Worm (Caenorhabditis elegans) whole organism, L2 larva: Measurements from ENCODE around the gene F25E5.16.

ENCODE experiments used
- F13H6.1 ChIP-seq: sonication (generic microtip); optimal IDR thresholded peaks from 2 replicates; lab custom pipeline; 2016; ENCODE audit warnings: missing genetic modification characterization, missing compliant biosample characterization
- R02D3.7 ChIP-seq: fragments of 150-350 bp; optimal IDR thresholded peaks from 2 replicates; lab custom pipeline; 2014; ENCODE audit warnings: missing biosample characterization, missing genetic modification characterization
- Y55F3AM.14 ChIP-seq: fragments of 200-800 bp; sonication (Bioruptor generic); optimal IDR thresholded peaks from 2 replicates; lab custom pipeline; 2018; ENCODE audit warnings: mild to moderate bottlenecking, missing genetic modification characterization, missing compliant biosample characterization
- ZK546.5 ChIP-seq: sonication (generic microtip); optimal IDR thresholded peaks from 2 replicates; lab custom pipeline; 2017; ENCODE audit warnings: missing biosample characterization, missing genetic modification characterization
- blmp-1 ChIP-seq: sonication (generic microtip); optimal IDR thresholded peaks from 2 replicates; lab custom pipeline; 2017; ENCODE audit warnings: missing genetic modification characterization, mild to moderate bottlenecking, missing compliant biosample characterization, antibody characterized with exemption, moderate library complexity; ENCODE audit not compliant: insufficient read depth
- ceh-82 ChIP-seq: fragments of 150-350 bp; optimal IDR thresholded peaks from 2 replicates; lab custom pipeline; 2014; ENCODE audit warnings: missing biosample characterization, missing genetic modification characterization
- crh-2 ChIP-seq: sonication (generic microtip); optimal IDR thresholded peaks from 2 replicates; lab custom pipeline; 2017; ENCODE audit warnings: missing biosample characterization, missing genetic modification characterization
- dmd-4 ChIP-seq: sonication (generic microtip); optimal IDR thresholded peaks from 2 replicates; lab custom pipeline; 2017; ENCODE audit warnings: missing biosample characterization, missing genetic modification characterization
- egl-27 ChIP-seq: sonication (generic microtip); optimal IDR thresholded peaks from 3 replicates; lab custom pipeline; 2017; ENCODE audit warnings: missing biosample characterization, missing genetic modification reagents, missing genetic modification characterization
- elt-1 ChIP-seq: fragments of 150-350 bp; optimal IDR thresholded peaks from 2 replicates; lab custom pipeline; 2014; ENCODE audit warnings: missing biosample characterization, missing genetic modification characterization
- elt-3 ChIP-seq: sonication (generic microtip); optimal IDR thresholded peaks from 2 replicates; lab custom pipeline; 2017; ENCODE audit warnings: missing biosample characterization, missing genetic modification characterization
- fos-1 ChIP-seq: fragments of 150-350 bp; optimal IDR thresholded peaks from 2 replicates; lab custom pipeline; 2014; ENCODE audit warnings: missing biosample characterization, missing genetic modification characterization
- gmeb-1 ChIP-seq: fragments of 150-350 bp; optimal IDR thresholded peaks from 2 replicates; lab custom pipeline; 2014; ENCODE audit warnings: missing biosample characterization, missing genetic modification characterization
- lin-11 ChIP-seq: fragments of 150-350 bp; sonication (generic microtip); optimal IDR thresholded peaks from 2 replicates; lab custom pipeline; 2014; ENCODE audit warnings: missing biosample characterization, missing genetic modification characterization, inconsistent platforms, mixed read lengths
- lin-39 ChIP-seq: fragments of 150-350 bp; optimal IDR thresholded peaks from 2 replicates; lab custom pipeline; 2014; ENCODE audit warnings: missing biosample characterization, missing genetic modification reagents, missing genetic modification characterization
- lsy-2 ChIP-seq, 2 experiments: fragments of 150-350 bp in 1 of 2; sonication (generic microtip) in 1 of 2; optimal IDR thresholded peaks; 2 replicates each; lab custom pipeline; 2014 to 2017; ENCODE audit warnings: missing biosample characterization in 2 of 2, missing genetic modification characterization in 2 of 2
- mab-5 ChIP-seq: fragments of 150-350 bp; optimal IDR thresholded peaks from 2 replicates; lab custom pipeline; 2014; ENCODE audit warnings: missing biosample characterization, missing genetic modification characterization
- mdl-1 ChIP-seq, 2 experiments: fragments of 150-350 bp in 1 of 2; sonication (generic microtip) in 1 of 2; optimal IDR thresholded peaks; 2 replicates each; lab custom pipeline; 2017; ENCODE audit warnings: missing biosample characterization in 2 of 2, missing genetic modification characterization in 2 of 2
- nhr-10 ChIP-seq: sonication (generic microtip); optimal IDR thresholded peaks from 2 replicates; lab custom pipeline; 2017; ENCODE audit warnings: missing biosample characterization, missing genetic modification characterization
- nhr-11 ChIP-seq: fragments of 150-350 bp; optimal IDR thresholded peaks from 2 replicates; lab custom pipeline; 2014; ENCODE audit warnings: missing biosample characterization, missing genetic modification characterization
- nhr-12 ChIP-seq: fragments of 150-350 bp; optimal IDR thresholded peaks from 2 replicates; lab custom pipeline; 2014; ENCODE audit warnings: missing biosample characterization, missing genetic modification characterization
- nhr-129 ChIP-seq: fragments of 150-350 bp; optimal IDR thresholded peaks from 2 replicates; lab custom pipeline; 2014; ENCODE audit warnings: missing biosample characterization, missing genetic modification characterization
- nhr-21 ChIP-seq: fragments of 150-350 bp; optimal IDR thresholded peaks from 2 replicates; lab custom pipeline; 2014; ENCODE audit warnings: missing biosample characterization, missing genetic modification characterization
- nhr-237 ChIP-seq: fragments of 150-350 bp; optimal IDR thresholded peaks from 2 replicates; lab custom pipeline; 2014; ENCODE audit warnings: missing biosample characterization, missing genetic modification characterization
- peb-1 ChIP-seq: fragments of 150-350 bp; optimal IDR thresholded peaks from 2 replicates; lab custom pipeline; 2014; ENCODE audit warnings: missing biosample characterization, missing genetic modification characterization
- skn-1 ChIP-seq: sonication (generic microtip); optimal IDR thresholded peaks from 2 replicates; lab custom pipeline; 2017; ENCODE audit warnings: missing biosample characterization, missing genetic modification characterization
- sma-3 ChIP-seq: sonication (generic microtip); optimal IDR thresholded peaks from 2 replicates; lab custom pipeline; 2016; ENCODE audit warnings: missing genetic modification reagents, missing genetic modification characterization, missing compliant biosample characterization
- sma-9 ChIP-seq, 2 experiments: fragments of 150-350 bp in 1 of 2; sonication (generic microtip) in 1 of 2; optimal IDR thresholded peaks; 2 replicates each; lab custom pipeline; 2014 to 2016; ENCODE audit warnings: missing genetic modification characterization in 2 of 2, mild to moderate bottlenecking in 1 of 2, missing biosample characterization in 1 of 2, missing compliant biosample characterization in 1 of 2, missing genetic modification reagents in 1 of 2, moderate library complexity in 1 of 2
- snpc-4 ChIP-seq: fragments of 150-350 bp; optimal IDR thresholded peaks from 2 replicates; lab custom pipeline; 2014; ENCODE audit warnings: missing biosample characterization, missing genetic modification characterization
- unc-39 ChIP-seq: fragments of 150-350 bp; optimal IDR thresholded peaks from 2 replicates; lab custom pipeline; 2014; ENCODE audit warnings: missing biosample characterization, missing genetic modification characterization
- zag-1 ChIP-seq: fragments of 150-350 bp; optimal IDR thresholded peaks from 2 replicates; lab custom pipeline; 2014; ENCODE audit warnings: missing biosample characterization, missing genetic modification characterization
- ztf-1 ChIP-seq: fragments of 200-800 bp; sonication (Bioruptor generic); conservative IDR thresholded peaks from 2 replicates; pipeline ENCODE4 v1.3.6; 2022; ENCODE audit warnings: missing genetic modification characterization, missing compliant biosample characterization
- ztf-11 ChIP-seq: sonication (generic microtip); optimal IDR thresholded peaks from 2 replicates; lab custom pipeline; 2017; ENCODE audit warnings: missing biosample characterization, missing genetic modification characterization
- ztf-4 ChIP-seq: fragments of 150-350 bp; optimal IDR thresholded peaks from 2 replicates; lab custom pipeline; 2014; ENCODE audit warnings: missing biosample characterization, missing genetic modification characterization

Gene F25E5.16

DNA sequence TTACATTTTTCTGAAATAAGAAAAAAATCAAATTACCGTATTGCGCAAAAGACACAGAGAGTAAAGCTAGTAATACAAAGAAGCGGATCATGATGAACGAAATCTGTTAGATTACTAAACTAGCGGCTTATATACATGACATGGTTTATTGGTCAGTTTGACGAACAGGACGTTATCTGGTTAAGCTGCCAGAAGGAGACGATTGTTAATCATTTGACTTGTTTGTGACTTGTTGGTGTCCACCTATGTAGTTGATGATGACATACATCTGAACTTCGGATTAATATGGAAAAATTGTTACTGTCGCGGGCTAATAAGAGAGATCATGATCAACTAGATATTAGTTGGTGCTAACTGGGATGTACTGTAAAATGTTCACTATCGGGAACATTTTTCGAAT is 38.0 kb upstream of the F25E5.16 start, which contains the start of gene cnc-9:
Gene cnc-9 (minus strand): TSS at position 101 of the 400 bp plus-strand sequence.
- TF ChIP-seq lin-11 (tag; lab: Kevin White, UChicago), result no peak
- TF ChIP-seq fos-1 (tag; lab: Kevin White, UChicago), result no peak
- no peak for TF ChIP-seq ztf-11 (tag; lab: Kevin White, UChicago)
- TF ChIP-seq blmp-1 (tag; lab: Kevin White, UChicago), result no peak
- TF ChIP-seq skn-1 (tag; lab: Kevin White, UChicago), result no peak
- TF ChIP-seq mab-5, result no peak
- no peak for TF ChIP-seq crh-2 (tag; lab: Kevin White, UChicago)
- TF ChIP-seq dmd-4 (tag; lab: Kevin White, UChicago), result no peak
- no peak for TF ChIP-seq nhr-12 (tag; lab: Kevin White, UChicago)

- TF ChIP-seq lin-39 (tag; lab: Kevin White, UChicago) (no peak), ztf-4 (tag; lab: Kevin White, UChicago) (no peak), zag-1 (tag; lab: Kevin White, UChicago) (no peak), mdl-1 (tag; optimal IDR thresholded peaks at IDR 0.05; lab: Kevin White, UChicago) (no peak), nhr-237 (tag; lab: Kevin White, UChicago) (no peak), lin-11 (tag; lab: Kevin White, UChicago) (no peak), elt-3 (no peak), R02D3.7 (tag; lab: Kevin White, UChicago) (no peak), dmd-4 (tag; lab: Kevin White, UChicago) (no peak), nhr-21 (tag; lab: Kevin White, UChicago) (no peak), snpc-4 (tag; lab: Kevin White, UChicago) (no peak), ZK546.5 (tag; lab: Kevin White, UChicago) (no peak), ztf-11 (tag; lab: Kevin White, UChicago) (no peak), ztf-1 (GFP tag; lab: Robert Waterston, UW) (no peak), lsy-2 (tag; optimal IDR thresholded peaks at IDR 0.05; lab: Kevin White, UChicago) (no peak)
Measured at ce11 chrV:7400588-7400987, 37.5 kb upstream of the F25E5.16 start, which contains the start of gene srx-60. srx-60 (plus strand) TSS chrV:7400888.

ce11 chrV:7402355-7402754 is 35.7 kb upstream of the F25E5.16 start, which contains the start of gene srj-13:
srj-13 (plus strand) TSS chrV:7402655.
- no peak for TF ChIP-seq gmeb-1

DNA sequence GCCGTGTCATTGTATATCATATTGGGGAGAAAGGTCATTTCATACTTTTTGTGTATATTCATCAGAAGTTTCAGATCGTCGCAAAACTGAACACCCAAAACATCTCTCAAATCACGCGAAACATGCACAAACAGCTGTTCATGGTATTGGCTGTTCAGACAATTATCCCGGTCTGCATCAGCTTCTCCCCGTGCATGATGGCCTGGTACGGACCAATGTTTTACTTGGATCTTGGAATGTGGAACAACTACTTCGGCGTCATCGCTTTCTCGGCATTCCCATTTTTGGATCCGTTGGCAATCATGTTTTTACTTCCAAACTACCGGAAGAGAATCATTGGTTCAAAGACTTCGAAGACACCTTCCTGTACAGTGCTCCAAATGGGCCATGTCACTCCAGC is 34.6 kb upstream of the F25E5.16 start:
- no peak for TF ChIP-seq lsy-2 (tag; optimal IDR thresholded peaks at IDR 0.05; lab: Kevin White, UChicago)
- TF ChIP-seq nhr-21 (tag; lab: Kevin White, UChicago), result no peak
- TF ChIP-seq nhr-11 (tag; lab: Kevin White, UChicago), result no peak
- TF ChIP-seq ceh-82 (tag; lab: Kevin White, UChicago), result no peak
- TF ChIP-seq ztf-11 (tag; lab: Kevin White, UChicago), result no peak
- no peak for TF ChIP-seq elt-1 (tag; lab: Kevin White, UChicago)
- no peak for TF ChIP-seq F13H6.1
- TF ChIP-seq gmeb-1, result no peak
- TF ChIP-seq sma-9 (GFP tag; optimal IDR thresholded peaks at IDR 0.05; lab: Kevin White, UChicago), result no peak
- TF ChIP-seq sma-9 (tag; optimal IDR thresholded peaks at IDR 0.05; lab: Kevin White, UChicago), result no peak
- no peak for TF ChIP-seq sma-3 (GFP tag; lab: Kevin White, UChicago)
- no peak for TF ChIP-seq nhr-129
- no peak for TF ChIP-seq crh-2 (tag; lab: Kevin White, UChicago)
- TF ChIP-seq R02D3.7 (tag; lab: Kevin White, UChicago), result no peak
- no peak for TF ChIP-seq peb-1 (tag; lab: Kevin White, UChicago)

DNA sequence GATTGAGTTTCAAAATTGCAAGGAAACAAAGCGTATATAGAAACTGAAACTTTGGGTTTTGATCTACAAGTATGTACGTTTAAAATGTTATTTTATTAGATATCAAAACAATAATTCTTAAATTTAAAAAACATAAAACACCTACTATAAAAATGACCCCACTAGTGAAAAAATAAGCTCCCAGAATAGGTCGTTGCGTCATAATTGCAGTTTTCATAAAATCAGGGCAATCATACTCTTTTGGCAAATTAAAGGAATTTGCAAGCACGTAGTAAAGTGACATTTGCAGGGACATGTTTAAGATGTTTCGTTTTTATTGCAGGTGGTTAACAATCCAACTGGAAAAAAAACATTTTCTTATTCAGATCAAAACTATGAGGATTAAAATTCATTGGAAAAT is 29.6 kb upstream of the F25E5.16 start, which contains the start of gene srt-6:
Gene srt-6 (minus strand): TSS at position 295 of the 400 bp plus-strand sequence.
- TF ChIP-seq Y55F3AM.14 (GFP tag; lab: Kevin White, UChicago), result no peak
- no peak for TF ChIP-seq mab-5
- no peak for TF ChIP-seq sma-3 (GFP tag; lab: Kevin White, UChicago)
- no peak for TF ChIP-seq dmd-4 (tag; lab: Kevin White, UChicago)
- no peak for TF ChIP-seq ztf-11 (tag; lab: Kevin White, UChicago)
- TF ChIP-seq egl-27 (tag; lab: Kevin White, UChicago), result no peak
- no peak for TF ChIP-seq gmeb-1
- TF ChIP-seq ztf-4 (tag; lab: Kevin White, UChicago), result no peak
- no peak for TF ChIP-seq elt-1 (tag; lab: Kevin White, UChicago)
- no peak for TF ChIP-seq ztf-1 (GFP tag; lab: Robert Waterston, UW)
- TF ChIP-seq nhr-237 (tag; lab: Kevin White, UChicago), result no peak
- TF ChIP-seq nhr-10 (tag; lab: Kevin White, UChicago), result no peak
- TF ChIP-seq unc-39, result no peak
